Fruit fly (Drosophila melanogaster) whole organism, embryonic: Measurements from ENCODE around the gene Gpdh3.

ENCODE experiments used
- B-H1 ChIP-seq: fragments of 200-800 bp; sonication (Bioruptor generic); IDR thresholded peaks from 3 replicates; pipeline ENCODE4 v1.3.6; 2022; ENCODE audit warnings: missing biosample characterization, missing genetic modification characterization
- Bgb ChIP-seq: fragments of 200-800 bp; sonication (Bioruptor generic); IDR thresholded peaks from 2 replicates; pipeline ENCODE4 v1.3.6; 2022; ENCODE audit warnings: missing biosample characterization, missing genetic modification characterization; ENCODE audit not compliant: partially characterized antibody
- CG10267 ChIP-seq: fragments of 200-800 bp; sonication (Bioruptor generic); optimal IDR thresholded peaks from 2 replicates; lab custom pipeline; 2018; ENCODE audit warnings: missing biosample characterization, mild to moderate bottlenecking, missing genetic modification characterization, moderate library complexity
- CG11723 ChIP-seq: fragments of 200-800 bp; sonication (Bioruptor generic); optimal IDR thresholded peaks from 2 replicates; lab custom pipeline; 2017; ENCODE audit warnings: missing biosample characterization, mild to moderate bottlenecking, missing genetic modification characterization
- CG12659 ChIP-seq: fragments of 200-800 bp; sonication (Bioruptor generic); optimal IDR thresholded peaks from 3 replicates; lab custom pipeline; 2017; ENCODE audit warnings: mild to moderate bottlenecking, missing biosample characterization, missing genetic modification reagents, missing genetic modification characterization
- CG13624 ChIP-seq: fragments of 200-800 bp; sonication (Bioruptor generic); optimal IDR thresholded peaks from 2 replicates; lab custom pipeline; 2016; ENCODE audit warnings: missing biosample characterization, missing genetic modification characterization
- CG15514 ChIP-seq: fragments of 200-800 bp; sonication (Bioruptor generic); optimal IDR thresholded peaks from 3 replicates; lab custom pipeline; 2017; ENCODE audit warnings: missing biosample characterization, missing genetic modification characterization, mild to moderate bottlenecking, moderate library complexity, missing genetic modification reagents
- CG15601 ChIP-seq: fragments of 200-800 bp; sonication (Bioruptor generic); optimal IDR thresholded peaks from 3 replicates; lab custom pipeline; 2019; ENCODE audit warnings: missing biosample characterization, mild to moderate bottlenecking, missing genetic modification characterization, moderate library complexity
- CG1603 ChIP-seq: fragments of 200-800 bp; sonication (Bioruptor generic); optimal IDR thresholded peaks from 2 replicates; lab custom pipeline; 2019; ENCODE audit warnings: missing biosample characterization, mild to moderate bottlenecking, missing genetic modification characterization, moderate library complexity
- CG17359 ChIP-seq: fragments of 200-800 bp; sonication (Bioruptor generic); optimal IDR thresholded peaks from 3 replicates; lab custom pipeline; 2018; ENCODE audit warnings: missing biosample characterization, mild to moderate bottlenecking, missing genetic modification characterization, moderate library complexity
- CG17829 ChIP-seq: fragments of 200-800 bp; optimal IDR thresholded peaks from 2 replicates; lab custom pipeline; 2019; ENCODE audit warnings: missing biosample characterization, mild to moderate bottlenecking, missing genetic modification characterization, moderate library complexity
- CG34376 ChIP-seq: fragments of 200-800 bp; sonication (Bioruptor generic); optimal IDR thresholded peaks from 2 replicates; lab custom pipeline; 2018; ENCODE audit warnings: missing biosample characterization, mild to moderate bottlenecking, missing genetic modification characterization
- CG34422 ChIP-seq: fragments of 200-800 bp; sonication (Bioruptor generic); IDR thresholded peaks from 3 replicates; pipeline ENCODE4 v1.3.6; 2022; ENCODE audit warnings: missing biosample characterization, missing genetic modification characterization
- CG5180 ChIP-seq: fragments of 200-800 bp; sonication (Bioruptor generic); optimal IDR thresholded peaks from 3 replicates; lab custom pipeline; 2017; ENCODE audit warnings: missing biosample characterization, missing genetic modification characterization, mild to moderate bottlenecking, moderate library complexity, missing genetic modification reagents
- CG7839 ChIP-seq: fragments of 200-800 bp; sonication (Bioruptor generic); optimal IDR thresholded peaks from 3 replicates; lab custom pipeline; 2018; ENCODE audit warnings: missing biosample characterization, mild to moderate bottlenecking, missing genetic modification characterization, moderate library complexity
- CG7987 ChIP-seq: fragments of 200-800 bp; sonication (Bioruptor generic); optimal IDR thresholded peaks from 2 replicates; lab custom pipeline; 2018; ENCODE audit warnings: missing biosample characterization, mild to moderate bottlenecking, missing genetic modification characterization, moderate library complexity
- CG8924 ChIP-seq: fragments of 200-800 bp; optimal IDR thresholded peaks from 3 replicates; lab custom pipeline; 2019; ENCODE audit warnings: missing biosample characterization, mild to moderate bottlenecking, missing genetic modification characterization, moderate library complexity
- CkIIα-i1 ChIP-seq: fragments of 200-800 bp; sonication (Bioruptor generic); IDR thresholded peaks from 2 replicates; pipeline ENCODE4 v1.3.6; 2022; ENCODE audit warnings: missing biosample characterization, missing genetic modification characterization
- Dp ChIP-seq: fragments of 200-800 bp; sonication (Bioruptor generic); optimal IDR thresholded peaks from 2 replicates; lab custom pipeline; 2018; ENCODE audit warnings: missing biosample characterization, mild to moderate bottlenecking, missing genetic modification characterization, moderate library complexity
- Fer1 ChIP-seq: fragments of 200-800 bp; sonication (Bioruptor generic); optimal IDR thresholded peaks from 2 replicates; lab custom pipeline; 2017; ENCODE audit warnings: missing biosample characterization, mild to moderate bottlenecking, missing genetic modification characterization
- Fer3 ChIP-seq: fragments of 200-800 bp; sonication (Bioruptor generic); optimal IDR thresholded peaks from 2 replicates; lab custom pipeline; 2018; ENCODE audit warnings: missing biosample characterization, mild to moderate bottlenecking, missing genetic modification characterization, moderate library complexity
- GATAe ChIP-seq: fragments of 200-800 bp; sonication (Bioruptor generic); conservative IDR thresholded peaks from 2 replicates; pipeline ENCODE4 v1.3.6; 2022; ENCODE audit warnings: missing biosample characterization, missing genetic modification characterization
- HHEX ChIP-seq: fragments of 200-800 bp; sonication (Bioruptor generic); optimal IDR thresholded peaks from 3 replicates; lab custom pipeline; 2017; ENCODE audit warnings: missing biosample characterization, mild to moderate bottlenecking, missing genetic modification characterization, missing genetic modification reagents
- Hmr ChIP-seq: fragments of 200-800 bp; sonication (Bioruptor generic); optimal IDR thresholded peaks from 3 replicates; lab custom pipeline; 2017; ENCODE audit warnings: mild to moderate bottlenecking, missing biosample characterization, missing genetic modification reagents, missing genetic modification characterization
- NC2β ChIP-seq: fragments of 200-800 bp; sonication (Bioruptor generic); optimal IDR thresholded peaks from 2 replicates; lab custom pipeline; 2016; ENCODE audit warnings: missing biosample characterization, missing genetic modification characterization
- NFAT ChIP-seq: fragments of 200-800 bp; sonication (Bioruptor generic); IDR thresholded peaks from 2 replicates; pipeline ENCODE4 v1.3.6; 2022; ENCODE audit warnings: missing biosample characterization, missing genetic modification characterization
- Nf-YB ChIP-seq: fragments of 200-800 bp; sonication (Bioruptor generic); optimal IDR thresholded peaks from 3 replicates; lab custom pipeline; 2019; ENCODE audit warnings: missing biosample characterization, mild to moderate bottlenecking, missing genetic modification characterization, moderate library complexity
- Rfx ChIP-seq: fragments of 200-800 bp; sonication (Bioruptor generic); IDR thresholded peaks from 2 replicates; pipeline ENCODE4 v1.3.6; 2022; ENCODE audit warnings: missing biosample characterization, missing genetic modification characterization
- Tbp ChIP-seq: fragments of >200 bp; optimal IDR thresholded peaks from 2 replicates; lab custom pipeline; 2018; ENCODE audit warnings: missing biosample characterization, missing genetic modification characterization
- amos ChIP-seq: fragments of 200-800 bp; sonication (Bioruptor generic); IDR thresholded peaks from 2 replicates; pipeline ENCODE4 v1.3.6; 2022; ENCODE audit warnings: missing biosample characterization, missing genetic modification characterization; ENCODE audit not compliant: partially characterized antibody
- ara ChIP-seq: fragments of 200-800 bp; sonication (Bioruptor generic); IDR thresholded peaks from 2 replicates; pipeline ENCODE4 v1.3.6; 2022; ENCODE audit warnings: missing biosample characterization, missing genetic modification characterization
- caup ChIP-seq: fragments of 200-800 bp; sonication (Bioruptor generic); optimal IDR thresholded peaks from 3 replicates; lab custom pipeline; 2017; ENCODE audit warnings: missing biosample characterization, mild to moderate bottlenecking, missing genetic modification characterization, moderate library complexity; ENCODE audit not compliant: severe bottlenecking
- cg ChIP-seq: fragments of 200-800 bp; sonication (Bioruptor generic); optimal IDR thresholded peaks from 3 replicates; lab custom pipeline; 2019; ENCODE audit warnings: missing biosample characterization, mild to moderate bottlenecking, missing genetic modification characterization, moderate library complexity
- ci ChIP-seq: fragments of 200-800 bp; sonication (Bioruptor generic); IDR thresholded peaks from 3 replicates; pipeline ENCODE4 v1.3.6; 2022; ENCODE audit warnings: missing biosample characterization, missing genetic modification characterization
- crp ChIP-seq, 2 experiments: fragments of 200-800 bp; sonication (Bioruptor generic); optimal IDR thresholded peaks; 2 replicates in 1 of 2; 3 replicates in 1 of 2; lab custom pipeline; 2017; ENCODE audit warnings: missing biosample characterization in 2 of 2, missing genetic modification characterization in 2 of 2, mild to moderate bottlenecking in 1 of 2, moderate library complexity in 1 of 2
- ems ChIP-seq: fragments of 200-800 bp; sonication (Bioruptor generic); optimal IDR thresholded peaks from 3 replicates; lab custom pipeline; 2016; ENCODE audit warnings: missing biosample characterization, missing genetic modification characterization
- ftz-f1 ChIP-seq: fragments of 200-800 bp; sonication (Bioruptor generic); optimal IDR thresholded peaks from 2 replicates; lab custom pipeline; 2016; ENCODE audit warnings: missing biosample characterization, missing genetic modification characterization
- gfzf ChIP-seq: fragments of 200-800 bp; sonication (Bioruptor generic); optimal IDR thresholded peaks from 2 replicates; lab custom pipeline; 2016; ENCODE audit warnings: missing biosample characterization, mild to moderate bottlenecking, missing genetic modification characterization, moderate library complexity
- hbn ChIP-seq: fragments of 200-800 bp; sonication (Bioruptor generic); IDR thresholded peaks from 2 replicates; pipeline ENCODE4 v1.3.6; 2022; ENCODE audit warnings: missing biosample characterization, missing genetic modification characterization; ENCODE audit not compliant: partially characterized antibody
- inv ChIP-seq: fragments of 200-800 bp; sonication (Bioruptor generic); IDR thresholded peaks from 2 replicates; pipeline ENCODE4 v1.3.6; 2022; ENCODE audit warnings: missing biosample characterization, missing genetic modification characterization; ENCODE audit not compliant: partially characterized antibody
- org-1 ChIP-seq: fragments of 200-800 bp; sonication (Bioruptor generic); optimal IDR thresholded peaks from 2 replicates; lab custom pipeline; 2017; ENCODE audit warnings: missing biosample characterization, missing genetic modification characterization
- phol ChIP-seq: fragments of 200-800 bp; sonication (Bioruptor generic); optimal IDR thresholded peaks from 3 replicates; lab custom pipeline; 2018; ENCODE audit warnings: missing biosample characterization, mild to moderate bottlenecking, missing genetic modification characterization, moderate library complexity
- slp2 ChIP-seq: fragments of 200-800 bp; sonication (Bioruptor generic); optimal IDR thresholded peaks from 2 replicates; lab custom pipeline; 2016; ENCODE audit warnings: missing biosample characterization, missing genetic modification characterization
- ssp ChIP-seq: fragments of 200-800 bp; sonication (Bioruptor generic); IDR thresholded peaks from 2 replicates; pipeline ENCODE4 v1.3.6; 2022; ENCODE audit warnings: missing biosample characterization, missing genetic modification characterization
- stwl ChIP-seq: fragments of 200-800 bp; sonication (Bioruptor generic); optimal IDR thresholded peaks from 3 replicates; lab custom pipeline; 2018; ENCODE audit warnings: missing biosample characterization, mild to moderate bottlenecking, missing genetic modification characterization, moderate library complexity
- tna ChIP-seq: fragments of 200-800 bp; sonication (Bioruptor generic); IDR thresholded peaks from 2 replicates; pipeline ENCODE4 v1.3.6; 2022; ENCODE audit warnings: missing biosample characterization, missing genetic modification characterization; ENCODE audit not compliant: partially characterized antibody
- wek ChIP-seq: fragments of 200-800 bp; sonication (Bioruptor generic); optimal IDR thresholded peaks from 3 replicates; lab custom pipeline; 2018; ENCODE audit warnings: missing biosample characterization, mild to moderate bottlenecking, missing genetic modification characterization, moderate library complexity
- zen ChIP-seq: fragments of 200-800 bp; sonication (Bioruptor generic); optimal IDR thresholded peaks from 3 replicates; lab custom pipeline; 2018; ENCODE audit warnings: missing biosample characterization, mild to moderate bottlenecking, missing genetic modification characterization, moderate library complexity

Gpdh3 gene

DNA sequence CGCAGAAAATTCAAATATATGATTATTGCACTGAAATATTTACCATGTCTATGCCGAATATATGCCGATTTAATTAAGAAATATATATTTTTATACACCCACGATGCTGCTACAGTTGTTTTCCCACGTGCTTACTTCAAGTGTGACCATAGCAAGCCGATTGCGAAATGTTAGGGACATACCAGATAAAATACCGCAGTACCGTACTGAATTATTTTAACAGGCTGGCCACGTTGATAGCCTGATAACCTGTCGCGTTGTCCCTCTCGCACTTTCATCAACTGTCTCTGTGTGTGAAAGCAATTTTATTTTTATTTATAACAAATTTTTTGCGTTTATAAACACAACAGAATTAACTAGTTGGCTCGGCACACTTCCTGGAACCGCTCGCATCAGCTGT lies 39.1 kb downstream of the Gpdh3 start, which contains the start of the genes Nop56 and mats (continued):
- peak; percentile 64 for TF ChIP-seq CG5180 (GFP tag; lab: Kevin White, UChicago)
- no peak for TF ChIP-seq B-H1
- peak in 1 of 2 experiments; percentile 68 for TF ChIP-seq crp (GFP tag; optimal IDR thresholded peaks at IDR 0.05; lab: Kevin White, UChicago)
- peak; percentile 24 for TF ChIP-seq Fer1 (GFP tag; lab: Kevin White, UChicago)
- TF ChIP-seq CG15514 (GFP tag; lab: Kevin White, UChicago) = peak; percentile 73
- peak; percentile 87 for TF ChIP-seq stwl (tag; lab: Kevin White, UChicago)
- peak; percentile 17; the same call in 1 of the 2 replicates for TF ChIP-seq GATAe (GFP tag; lab: Robert Waterston, UW)
- peak; percentile 4 for TF ChIP-seq Nf-YB
- peak; percentile 13; the same call in 1 of the 2 replicates for TF ChIP-seq amos (GFP tag; lab: Robert Waterston, UW)
- TF ChIP-seq cg (GFP tag; lab: Kevin White, UChicago) = peak; percentile 73
- peak; percentile 17 for TF ChIP-seq CG34376 (GFP tag; lab: Kevin White, UChicago)
- peak; percentile 14 for TF ChIP-seq wek (GFP tag; lab: Kevin White, UChicago)
- TF ChIP-seq CG17829 (tag; lab: Kevin White, UChicago) = peak; percentile 42
- no peak for TF ChIP-seq ssp
- TF ChIP-seq Dp (GFP tag; lab: Kevin White, UChicago) = peak; percentile 31
- peak; percentile 40 for TF ChIP-seq Tbp (GFP tag; lab: Kevin White, UChicago)
- no peak for TF ChIP-seq CG11723 (GFP tag; lab: Kevin White, UChicago)
- no peak for TF ChIP-seq CkIIα-i1
- TF ChIP-seq CG34422 (GFP tag; lab: Robert Waterston, UW) = peak; percentile 81; the same call in 2 of the 3 replicates
- TF ChIP-seq CG10267 (tag; lab: Kevin White, UChicago) = peak; percentile 62
- peak; percentile 15 for TF ChIP-seq CG13624 (GFP tag; lab: Kevin White, UChicago)
- TF ChIP-seq CG8924 (tag; lab: Kevin White, UChicago) = peak; percentile 72
- TF ChIP-seq caup (GFP tag; lab: Kevin White, UChicago) = peak; percentile 33
- TF ChIP-seq inv (GFP tag; lab: Robert Waterston, UW) = no peak; the same call in 1 of the 2 replicates
- TF ChIP-seq CG7987 (GFP tag; lab: Kevin White, UChicago) = peak; percentile 34
- no peak for TF ChIP-seq Hmr (GFP tag; lab: Kevin White, UChicago)
- TF ChIP-seq ci (GFP tag; lab: Robert Waterston, UW) = peak; percentile 43; the same call in 2 of the 3 replicates
- no peak for TF ChIP-seq tna (GFP tag; lab: Robert Waterston, UW)
- peak; percentile 48 for TF ChIP-seq phol (tag; lab: Kevin White, UChicago)
- TF ChIP-seq NFAT (GFP tag; lab: Robert Waterston, UW) = peak; percentile 13; the same call in 1 of the 2 replicates
- peak; percentile 26 for TF ChIP-seq ems (GFP tag; lab: Kevin White, UChicago)
- no peak for TF ChIP-seq CG7839 (tag; lab: Kevin White, UChicago)
- peak; percentile 20 for TF ChIP-seq CG17359 (tag; lab: Kevin White, UChicago)
- TF ChIP-seq ara (GFP tag; lab: Robert Waterston, UW) = no peak
- TF ChIP-seq hbn (GFP tag; lab: Robert Waterston, UW) = peak; percentile 38; the same call in 1 of the 2 replicates
- peak; percentile 45 for TF ChIP-seq ftz-f1 (GFP tag; lab: Kevin White, UChicago)
- peak; percentile 74 for TF ChIP-seq CG1603 (tag; lab: Kevin White, UChicago)
- peak; percentile 72 for TF ChIP-seq CG12659 (GFP tag; lab: Kevin White, UChicago)
- TF ChIP-seq Bgb (GFP tag; lab: Robert Waterston, UW) = peak; percentile 42; the same call in 1 of the 2 replicates
- TF ChIP-seq slp2 (GFP tag; lab: Kevin White, UChicago) = no peak
- TF ChIP-seq CG15601 (tag; lab: Kevin White, UChicago) = peak; percentile 25
- TF ChIP-seq NC2β (GFP tag; lab: Kevin White, UChicago) = peak; percentile 16
- TF ChIP-seq HHEX (GFP tag; lab: Kevin White, UChicago) = no peak
- TF ChIP-seq zen (tag; lab: Kevin White, UChicago) = peak; percentile 13
- peak; percentile 91 for TF ChIP-seq gfzf (GFP tag; lab: Kevin White, UChicago)
- TF ChIP-seq Fer3 = peak; percentile 17
- no peak for TF ChIP-seq Rfx (GFP tag; lab: Robert Waterston, UW)
- no peak for TF ChIP-seq org-1 (GFP tag; lab: Kevin White, UChicago)
